Worm (Caenorhabditis elegans): ENCODE data around the gene C08H9.16.

Gene C08H9.16

DNA sequence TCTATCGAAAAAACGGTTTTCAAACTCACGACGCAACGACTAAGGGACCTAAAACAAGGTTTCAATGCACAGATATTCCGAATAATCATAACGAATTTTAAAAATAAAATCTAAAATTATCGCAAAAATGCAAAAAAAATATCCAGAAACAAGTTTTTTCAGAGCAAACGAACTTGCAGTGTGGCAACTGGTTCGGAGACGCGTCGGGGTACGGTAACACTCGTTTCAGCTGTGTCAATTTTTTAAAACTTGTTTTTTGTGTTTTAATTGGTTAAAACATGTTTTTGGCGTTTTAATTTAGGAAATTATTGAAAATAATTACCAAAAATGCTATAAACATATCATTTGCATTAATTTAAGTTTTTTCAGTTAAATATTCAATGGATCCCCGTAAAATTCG lies at the start of gene C08H9.16:
Gene C08H9.16, plus strand, starts transcription at position 370 of the 400 bp plus-strand sequence.
- TF ChIP-seq hlh-30 (tag; optimal IDR thresholded peaks at IDR 0.05; ENCODE audit: insufficient read depth) = peak; percentile 45
- no peak for TF ChIP-seq Y105C5A.15 (GFP tag; IDR thresholded peaks at IDR 0.05)
- TF ChIP-seq mdt-29 (GFP tag; IDR thresholded peaks at IDR 0.05) = no peak
- TF ChIP-seq hif-1 (tag; optimal IDR thresholded peaks at IDR 0.05) = peak in 1 of 2 experiments; percentile 18
- no peak for TF ChIP-seq zag-1 (tag; optimal IDR thresholded peaks at IDR 0.05)
- TF ChIP-seq pha-4 (GFP tag; IDR thresholded peaks at IDR 0.05) = no peak
- TF ChIP-seq pha-4 (tag; optimal IDR thresholded peaks at IDR 0.05) = peak; percentile 59
- no peak for TF ChIP-seq daf-12 (tag; optimal IDR thresholded peaks at IDR 0.05)
- TF ChIP-seq cey-2 (tag; optimal IDR thresholded peaks at IDR 0.05; ENCODE audit: borderline replicate concordance, insufficient read depth) = no peak
- peak; percentile 57 for TF ChIP-seq dve-1 (tag; optimal IDR thresholded peaks at IDR 0.05; ENCODE audit: insufficient read depth)
- no peak for TF ChIP-seq ztf-7 (tag; optimal IDR thresholded peaks at IDR 0.05)
- peak; percentile 68 for TF ChIP-seq mes-2 (tag; optimal IDR thresholded peaks at IDR 0.05; ENCODE audit: poor library complexity, severe bottlenecking)
- peak; percentile 13 for TF ChIP-seq nhr-6 (tag; optimal IDR thresholded peaks at IDR 0.05)
- no peak for TF ChIP-seq Y5F2A.4 (GFP tag; optimal IDR thresholded peaks at IDR 0.05)
- TF ChIP-seq dmd-9 (GFP tag; IDR thresholded peaks at IDR 0.05) = no peak
- no peak for TF ChIP-seq tra-1 (GFP tag; IDR thresholded peaks at IDR 0.05)
- peak; percentile 67 for TF ChIP-seq nhr-11 (tag; optimal IDR thresholded peaks at IDR 0.05)
- TF ChIP-seq R02D3.7 (tag; optimal IDR thresholded peaks at IDR 0.05) = no peak
- TF ChIP-seq saeg-2 (GFP tag; IDR thresholded peaks at IDR 0.05) = no peak
- TF ChIP-seq mdl-1 (tag; optimal IDR thresholded peaks at IDR 0.05) = no peak
- TF ChIP-seq ceh-62 (tag; optimal IDR thresholded peaks at IDR 0.05) = no peak
- TF ChIP-seq lin-15B (tag; optimal IDR thresholded peaks at IDR 0.05) = no peak
- no peak for TF ChIP-seq daf-19 (GFP tag; conservative IDR thresholded peaks at IDR 0.05)
- TF ChIP-seq nhr-76 (tag; optimal IDR thresholded peaks at IDR 0.05) = no peak
- peak; percentile 18; the same call in 1 of the 2 replicates for TF ChIP-seq hmg-1.1 (GFP tag; IDR thresholded peaks at IDR 0.05)
- no peak for TF ChIP-seq egl-43 (GFP tag; IDR thresholded peaks at IDR 0.05)
- peak; percentile 26; the same call in 1 of the 2 replicates for TF ChIP-seq dmd-6 (GFP tag; IDR thresholded peaks at IDR 0.05)
- TF ChIP-seq F37D6.2 (tag; optimal IDR thresholded peaks at IDR 0.05) = no peak
- peak; percentile 98 for TF ChIP-seq D1046.2 (GFP tag; IDR thresholded peaks at IDR 0.05)
- no peak for TF ChIP-seq zfp-2 (tag; optimal IDR thresholded peaks at IDR 0.05)
- peak; percentile 67 for TF ChIP-seq mep-1 (tag; optimal IDR thresholded peaks at IDR 0.05)
- TF ChIP-seq arid-1 (GFP tag; conservative IDR thresholded peaks at IDR 0.05) = no peak
- TF ChIP-seq F26F4.8 (GFP tag; conservative IDR thresholded peaks at IDR 0.05) = no peak
- no peak for TF ChIP-seq nhr-111 (GFP tag; optimal IDR thresholded peaks at IDR 0.05)
- TF ChIP-seq nhr-77 (tag; optimal IDR thresholded peaks at IDR 0.05) = peak; percentile 43
- peak; percentile 24 for TF ChIP-seq unc-130 (GFP tag; optimal IDR thresholded peaks at IDR 0.05)
- TF ChIP-seq mxl-3 (GFP tag; optimal IDR thresholded peaks at IDR 0.05) = no peak
- no peak for TF ChIP-seq jun-1 (tag; optimal IDR thresholded peaks at IDR 0.05)
- no peak for TF ChIP-seq sdz-12 (GFP tag; optimal IDR thresholded peaks at IDR 0.05)
- no peak for TF ChIP-seq fkh-10 (GFP tag; optimal IDR thresholded peaks at IDR 0.05)
- TF ChIP-seq T20F7.1 (GFP tag; optimal IDR thresholded peaks at IDR 0.05) = no peak
- no peak for TF ChIP-seq ceh-82 (tag; optimal IDR thresholded peaks at IDR 0.05)
- no peak for TF ChIP-seq nhr-41 (GFP tag; IDR thresholded peaks at IDR 0.05)
- TF ChIP-seq nhr-102 (tag; optimal IDR thresholded peaks at IDR 0.05) = no peak
- TF ChIP-seq Y75B8A.6 (GFP tag; IDR thresholded peaks at IDR 0.05) = no peak
- no peak for TF ChIP-seq lin-39 (tag; optimal IDR thresholded peaks at IDR 0.05)
- TF ChIP-seq lin-29 (GFP tag; IDR thresholded peaks at IDR 0.05) = no peak
- TF ChIP-seq lsy-2 (tag; optimal IDR thresholded peaks at IDR 0.05) = peak; percentile 89 to 99
- no peak for TF ChIP-seq ZK546.5 (tag; optimal IDR thresholded peaks at IDR 0.05)
- peak; percentile 65 for TF ChIP-seq dpl-1 (GFP tag; optimal IDR thresholded peaks at IDR 0.05)
- no peak for TF ChIP-seq lin-38 (GFP tag; IDR thresholded peaks at IDR 0.05)
- TF ChIP-seq F10B5.3 (tag; optimal IDR thresholded peaks at IDR 0.05) = no peak

Measured in whole organism, L4 larva.